Worm (Caenorhabditis elegans) whole organism, mixed stage, embryonic: Measurements from ENCODE around the gene zig-4.

Source experiments
- ces-1 ChIP-seq: fragments of 150-350 bp; optimal IDR thresholded peaks from 2 replicates; lab custom pipeline; 2014; ENCODE audit warnings: missing biosample characterization, missing genetic modification reagents, missing genetic modification characterization
- cnd-1 ChIP-seq: fragments of 200-800 bp; sonication (Bioruptor generic); optimal IDR thresholded peaks from 2 replicates; lab custom pipeline; 2018; ENCODE audit warnings: mild to moderate bottlenecking, missing genetic modification characterization, missing compliant biosample characterization
- drap-1 ChIP-seq: fragments of 200-800 bp; sonication (Bioruptor generic); optimal IDR thresholded peaks from 3 replicates; lab custom pipeline; 2018; ENCODE audit warnings: mild to moderate bottlenecking, missing genetic modification characterization, missing compliant biosample characterization
- elt-3 ChIP-seq: fragments of 150-350 bp; optimal IDR thresholded peaks from 2 replicates; lab custom pipeline; 2014; ENCODE audit warnings: missing biosample characterization, missing genetic modification characterization
- ham-2 ChIP-seq: fragments of 200-800 bp; sonication (Bioruptor generic); optimal IDR thresholded peaks from 2 replicates; lab custom pipeline; 2018; ENCODE audit warnings: mild to moderate bottlenecking, missing genetic modification characterization, missing compliant biosample characterization
- lsy-2 ChIP-seq: fragments of 150-350 bp; optimal IDR thresholded peaks from 2 replicates; lab custom pipeline; 2014; ENCODE audit warnings: missing biosample characterization, missing genetic modification characterization
- mab-5 ChIP-seq: fragments of 150-350 bp; optimal IDR thresholded peaks from 2 replicates; lab custom pipeline; 2014; ENCODE audit warnings: missing biosample characterization, missing genetic modification characterization
- nhr-12 ChIP-seq: fragments of 150-350 bp; optimal IDR thresholded peaks from 2 replicates; lab custom pipeline; 2014; ENCODE audit warnings: missing biosample characterization, missing genetic modification characterization
- nhr-237 ChIP-seq: fragments of 150-350 bp; optimal IDR thresholded peaks from 2 replicates; lab custom pipeline; 2014; ENCODE audit warnings: missing biosample characterization, missing genetic modification characterization
- nhr-28 ChIP-seq: fragments of 150-350 bp; optimal IDR thresholded peaks from 2 replicates; lab custom pipeline; 2014; ENCODE audit warnings: missing biosample characterization, missing genetic modification characterization
- pha-4 ChIP-seq: fragments of 150-350 bp; optimal IDR thresholded peaks from 2 replicates; lab custom pipeline; 2018; ENCODE audit warnings: missing biosample characterization, missing genetic modification reagents, missing genetic modification characterization
- snpc-4 ChIP-seq: fragments of 150-350 bp; optimal IDR thresholded peaks from 2 replicates; lab custom pipeline; 2014; ENCODE audit warnings: missing biosample characterization, missing genetic modification characterization
- sptf-1 ChIP-seq: sonication (generic microtip); optimal IDR thresholded peaks from 2 replicates; lab custom pipeline; 2017; ENCODE audit warnings: mild to moderate bottlenecking, missing genetic modification characterization, moderate library complexity, missing compliant biosample characterization

DNA sequence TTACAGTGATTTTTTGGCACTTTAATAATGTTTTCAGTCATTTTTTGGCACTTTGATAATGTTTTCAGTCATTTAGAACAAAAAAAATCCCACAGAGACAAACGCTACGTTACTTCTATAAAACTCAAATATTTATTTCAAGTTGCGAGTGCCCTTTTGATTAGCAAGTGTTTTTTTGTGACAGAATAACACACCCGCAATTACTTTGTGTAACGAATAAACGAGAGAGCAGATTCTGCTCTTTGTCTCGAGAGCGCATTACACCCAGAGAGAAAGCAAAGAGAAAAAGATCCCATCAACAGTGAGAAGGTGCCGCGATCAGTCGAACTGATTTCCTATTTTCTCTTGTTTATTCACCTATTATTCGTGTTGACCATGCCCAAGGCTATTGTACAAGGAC, 41.2 kb upstream of the zig-4 start, which contains the start of gene pcyt-2.2:
- TF ChIP-seq nhr-12 (tag; lab: Kevin White, UChicago) (no peak), snpc-4 (tag; lab: Kevin White, UChicago) (no peak), nhr-28 (no peak), nhr-237 (tag; lab: Kevin White, UChicago) (no peak), elt-3 (no peak), pha-4 (tag; lab: Kevin White, UChicago) (no peak), drap-1 (GFP tag; lab: Kevin White, UChicago) (no peak), ham-2 (GFP tag; lab: Kevin White, UChicago) (no peak), lsy-2 (tag; lab: Kevin White, UChicago) (no peak), ces-1 (no peak), mab-5 (tag; lab: Kevin White, UChicago) (no peak), sptf-1 (tag; lab: Kevin White, UChicago) (no peak), cnd-1 (tag; lab: Kevin White, UChicago) (no peak)
